Worm (Caenorhabditis elegans) whole organism, dauer: ENCODE data around the gene W07G1.7.
"Not testable (repeated sequence)": the region's sequence is repeated elsewhere in the genome, so short reads cannot be mapped to it uniquely, and the experiment has no call there.

ENCODE experiments used
- unc-62 ChIP-seq: sonication (generic microtip); optimal IDR thresholded peaks from 2 replicates; lab custom pipeline; 2017; ENCODE audit warnings: missing biosample characterization, missing genetic modification reagents, missing genetic modification characterization

W07G1.7 gene

ce11 chrII:13966242-13966641, at the start of gene W07G1.7:
Gene W07G1.7, minus strand, starts transcription at chrII:13966342.
- no peak for TF ChIP-seq unc-62 (GFP tag; lab: Kevin White, UChicago)

ce11 chrII:14014637-14015036, 48.5 kb upstream of the W07G1.7 start:
- TF ChIP-seq unc-62 (GFP tag; lab: Kevin White, UChicago), result no peak

ce11 chrII:14010656-14011376, 44.7 kb upstream of the W07G1.7 start, which contains the start of gene F01D5.8:
Gene F01D5.8, plus strand, starts transcription at chrII:14010706.
- TF ChIP-seq unc-62 (GFP tag; lab: Kevin White, UChicago), result no peak

- TF ChIP-seq unc-62 (GFP tag; lab: Kevin White, UChicago), result no peak
These were observed 42.2 kb upstream of the W07G1.7 start, which contains the start of gene F01D5.7 for ce11 chrII:14008359-14008758. Gene F01D5.7, plus strand, starts transcription at chrII:14008659.

ce11 chrII:14006210-14006609, 40.1 kb upstream of the W07G1.7 start, which contains the start of gene F01D5.6:
Gene F01D5.6, plus strand, starts transcription at chrII:14006510.
- TF ChIP-seq unc-62 (GFP tag; lab: Kevin White, UChicago), result no peak

ce11 chrII:14005183-14005582, 39.0 kb upstream of the W07G1.7 start:
- no peak for TF ChIP-seq unc-62 (GFP tag; lab: Kevin White, UChicago)

- TF ChIP-seq unc-62 (GFP tag; lab: Kevin White, UChicago), result no peak
These were observed 38.6 kb upstream of the W07G1.7 start for ce11 chrII:14004770-14005169.

ce11 chrII:14003821-14004430, 37.8 kb upstream of the W07G1.7 start:
- TF ChIP-seq unc-62 (GFP tag; lab: Kevin White, UChicago), result no peak

- no peak for TF ChIP-seq unc-62 (GFP tag; lab: Kevin White, UChicago)
These were observed 36.1 kb upstream of the W07G1.7 start, which contains the start of gene F01D5.5 for ce11 chrII:14002200-14002599. Gene F01D5.5, minus strand, starts transcription at chrII:14002300.

ce11 chrII:14000044-14000443, 33.9 kb upstream of the W07G1.7 start, which contains the start of gene F01D5.3:
Gene F01D5.3, minus strand, starts transcription at chrII:14000144.
- TF ChIP-seq unc-62 (GFP tag; lab: Kevin White, UChicago), result not testable (repeated sequence)

- TF ChIP-seq unc-62 (GFP tag; lab: Kevin White, UChicago), result no peak
These were observed 32.8 kb upstream of the W07G1.7 start, which contains the start of gene F01D5.2 for ce11 chrII:13998964-13999363. Gene F01D5.2, minus strand, starts transcription at chrII:13999064.

ce11 chrII:13997989-13998388, 31.8 kb upstream of the W07G1.7 start:
- no peak for TF ChIP-seq unc-62 (GFP tag; lab: Kevin White, UChicago)

- no peak for TF ChIP-seq unc-62 (GFP tag; lab: Kevin White, UChicago)
These were observed 31.3 kb upstream of the W07G1.7 start, which contains the start of gene F01D5.1 for ce11 chrII:13997477-13997876. Gene F01D5.1, minus strand, starts transcription at chrII:13997581.

- TF ChIP-seq unc-62 (GFP tag; lab: Kevin White, UChicago), result no peak
These were observed 28.8 kb upstream of the W07G1.7 start, which contains the start of gene Y39G8B.7 for ce11 chrII:13994934-13995333. Gene Y39G8B.7, minus strand, starts transcription at chrII:13995034.

- TF ChIP-seq unc-62 (GFP tag; lab: Kevin White, UChicago), result no peak
These were observed 25.6 kb upstream of the W07G1.7 start, which contains the start of gene Y39G8B.5 for ce11 chrII:13991741-13992140. Gene Y39G8B.5, minus strand, starts transcription at chrII:13991841.

- TF ChIP-seq unc-62 (GFP tag; lab: Kevin White, UChicago), result no peak
These were observed 18.4 kb upstream of the W07G1.7 start, which contains the start of gene sre-47 for ce11 chrII:13984551-13984950. Gene sre-47, minus strand, starts transcription at chrII:13984651.
